Worm (Caenorhabditis elegans): ENCODE measurements around the gene lips-9.

ce11 chrII:12928241-12928640, 6.9 kb downstream of the lips-9 start, which contains the start of gene F58G1.3:
- TF ChIP-seq cog-1 (tag; optimal IDR thresholded peaks at IDR 0.05) (no peak), ztf-29 (GFP tag; IDR thresholded peaks at IDR 0.05) (no peak), klf-2 (GFP tag; conservative IDR thresholded peaks at IDR 0.05) (no peak), med-1 (GFP tag; optimal IDR thresholded peaks at IDR 0.05; ENCODE audit: insufficient read depth) (no peak), flt-1 (GFP tag; IDR thresholded peaks at IDR 0.05) (no peak), ztf-23 (GFP tag; IDR thresholded peaks at IDR 0.05) (no peak), T22C8.4 (GFP tag; IDR thresholded peaks at IDR 0.05) (no peak), ref-1 (GFP tag; conservative IDR thresholded peaks at IDR 0.05) (no peak), tab-1 (GFP tag; IDR thresholded peaks at IDR 0.05) (no peak)

Measured in whole organism, midembryonic.